Fruit fly (Drosophila melanogaster) whole organism, embryonic: ENCODE results near the gene Amacr.

Experiments
- Bteb2 ChIP-seq: fragments of 200-800 bp; sonication (Bioruptor generic); optimal IDR thresholded peaks from 2 replicates; lab custom pipeline; 2016; ENCODE audit warnings: missing biosample characterization, missing genetic modification characterization
- CG11504 ChIP-seq: fragments of 200-800 bp; sonication (Bioruptor generic); optimal IDR thresholded peaks from 3 replicates; lab custom pipeline; 2019; ENCODE audit warnings: missing biosample characterization, mild to moderate bottlenecking, missing genetic modification characterization, moderate library complexity
- CG12391 ChIP-seq: fragments of 200-800 bp; sonication (Bioruptor generic); optimal IDR thresholded peaks from 3 replicates; lab custom pipeline; 2018; ENCODE audit warnings: missing biosample characterization, mild to moderate bottlenecking, missing genetic modification characterization, moderate library complexity
- CG12769 ChIP-seq: fragments of 200-800 bp; sonication (Bioruptor generic); optimal IDR thresholded peaks from 2 replicates; lab custom pipeline; 2019; ENCODE audit warnings: missing biosample characterization, mild to moderate bottlenecking, missing genetic modification characterization, moderate library complexity
- CG13624 ChIP-seq: fragments of 200-800 bp; sonication (Bioruptor generic); optimal IDR thresholded peaks from 2 replicates; lab custom pipeline; 2016; ENCODE audit warnings: missing biosample characterization, missing genetic modification characterization
- CG14014 ChIP-seq: fragments of 200-800 bp; sonication (Bioruptor generic); IDR thresholded peaks from 2 replicates; pipeline ENCODE4 v1.3.6; 2022; ENCODE audit warnings: missing biosample characterization, missing genetic modification characterization
- CG15601 ChIP-seq: fragments of 200-800 bp; sonication (Bioruptor generic); optimal IDR thresholded peaks from 3 replicates; lab custom pipeline; 2019; ENCODE audit warnings: missing biosample characterization, mild to moderate bottlenecking, missing genetic modification characterization, moderate library complexity
- CG18011 ChIP-seq: fragments of 200-800 bp; sonication (Bioruptor generic); optimal IDR thresholded peaks from 2 replicates; lab custom pipeline; 2017; ENCODE audit warnings: missing biosample characterization, missing genetic modification characterization, mild to moderate bottlenecking, moderate library complexity, missing genotype
- CG1832 ChIP-seq: fragments of 200-800 bp; sonication (Bioruptor generic); optimal IDR thresholded peaks from 2 replicates; lab custom pipeline; 2017; ENCODE audit warnings: missing biosample characterization, mild to moderate bottlenecking, missing genetic modification characterization, inconsistent platforms
- CG30020 ChIP-seq: fragments of 200-800 bp; optimal IDR thresholded peaks from 2 replicates; lab custom pipeline; 2019; ENCODE audit warnings: missing biosample characterization, mild to moderate bottlenecking, missing genetic modification characterization, moderate library complexity
- CG3281 ChIP-seq: fragments of 200-800 bp; sonication (Bioruptor generic); optimal IDR thresholded peaks from 3 replicates; lab custom pipeline; 2017; ENCODE audit warnings: missing biosample characterization, mild to moderate bottlenecking, missing genetic modification characterization
- CG34376 ChIP-seq: fragments of 200-800 bp; sonication (Bioruptor generic); optimal IDR thresholded peaks from 2 replicates; lab custom pipeline; 2018; ENCODE audit warnings: missing biosample characterization, mild to moderate bottlenecking, missing genetic modification characterization
- CG4328 ChIP-seq: fragments of 200-800 bp; sonication (Bioruptor generic); optimal IDR thresholded peaks from 3 replicates; lab custom pipeline; 2017; ENCODE audit warnings: missing biosample characterization, missing genetic modification reagents, missing genetic modification characterization
- CG4820 ChIP-seq: fragments of 200-800 bp; sonication (Bioruptor generic); optimal IDR thresholded peaks from 3 replicates; lab custom pipeline; 2016; ENCODE audit warnings: missing biosample characterization, missing genetic modification characterization
- CG5953 ChIP-seq: fragments of 200-800 bp; sonication (Bioruptor generic); IDR thresholded peaks from 2 replicates; pipeline ENCODE4 v1.3.6; 2022; ENCODE audit warnings: missing biosample characterization, missing genetic modification characterization
- CG6175 ChIP-seq: fragments of 200-800 bp; sonication (Bioruptor generic); IDR thresholded peaks from 3 replicates; pipeline ENCODE4 v1.3.6; 2022; ENCODE audit warnings: missing biosample characterization, missing genetic modification characterization
- CG6765 ChIP-seq: fragments of 200-800 bp; sonication (Bioruptor generic); optimal IDR thresholded peaks from 3 replicates; lab custom pipeline; 2017; ENCODE audit warnings: missing biosample characterization, mild to moderate bottlenecking, missing genetic modification characterization
- CG7839 ChIP-seq: fragments of 200-800 bp; sonication (Bioruptor generic); optimal IDR thresholded peaks from 3 replicates; lab custom pipeline; 2018; ENCODE audit warnings: missing biosample characterization, mild to moderate bottlenecking, missing genetic modification characterization, moderate library complexity
- CG7987 ChIP-seq: fragments of 200-800 bp; sonication (Bioruptor generic); optimal IDR thresholded peaks from 2 replicates; lab custom pipeline; 2018; ENCODE audit warnings: missing biosample characterization, mild to moderate bottlenecking, missing genetic modification characterization, moderate library complexity
- CG9876 ChIP-seq: fragments of 200-800 bp; sonication (Bioruptor generic); optimal IDR thresholded peaks from 2 replicates; lab custom pipeline; 2016; ENCODE audit warnings: missing biosample characterization, missing genetic modification characterization
- CG9932 ChIP-seq: fragments of 200-800 bp; sonication (Bioruptor generic); IDR thresholded peaks from 2 replicates; pipeline ENCODE4 v1.3.6; 2022; ENCODE audit warnings: missing biosample characterization, missing genetic modification characterization
- CrebB ChIP-seq: fragments of 200-800 bp; sonication (Bioruptor generic); optimal IDR thresholded peaks from 3 replicates; lab custom pipeline; 2018; ENCODE audit warnings: missing biosample characterization, mild to moderate bottlenecking, missing genetic modification characterization
- Eip74EF ChIP-seq, 2 experiments: fragments of 200-800 bp in 1 of 2; fragments of >200 bp in 1 of 2; sonication (Bioruptor generic) in 1 of 2; optimal IDR thresholded peaks; 2 replicates each; lab custom pipeline; 2017 to 2019; ENCODE audit warnings: missing biosample characterization in 2 of 2, missing genetic modification characterization in 2 of 2, mild to moderate bottlenecking in 1 of 2, moderate library complexity in 1 of 2
- Myb ChIP-seq: fragments of 200-800 bp; sonication (Bioruptor generic); optimal IDR thresholded peaks from 2 replicates; lab custom pipeline; 2016; ENCODE audit warnings: missing biosample characterization, missing genetic modification characterization
- NC2β ChIP-seq: fragments of 200-800 bp; sonication (Bioruptor generic); optimal IDR thresholded peaks from 2 replicates; lab custom pipeline; 2016; ENCODE audit warnings: missing biosample characterization, missing genetic modification characterization
- Nf-YA ChIP-seq: fragments of 200-800 bp; sonication (Bioruptor generic); IDR thresholded peaks from 2 replicates; pipeline ENCODE4 v1.3.6; 2022; ENCODE audit warnings: missing biosample characterization, missing genetic modification characterization
- ap ChIP-seq: fragments of 200-800 bp; sonication (Bioruptor generic); IDR thresholded peaks from 2 replicates; pipeline ENCODE4 v1.3.6; 2022; ENCODE audit warnings: missing biosample characterization, missing genetic modification characterization
- az2 ChIP-seq: fragments of 200-800 bp; sonication (Bioruptor generic); optimal IDR thresholded peaks from 3 replicates; lab custom pipeline; 2016; ENCODE audit warnings: missing biosample characterization, missing genetic modification characterization
- chif ChIP-seq, 2 experiments: fragments of 200-800 bp; sonication (Bioruptor generic); optimal IDR thresholded peaks; 3 replicates each; lab custom pipeline; 2016; ENCODE audit warnings: missing biosample characterization in 2 of 2, missing genetic modification characterization in 2 of 2
- corto ChIP-seq: fragments of 200-800 bp; sonication (Bioruptor generic); optimal IDR thresholded peaks from 2 replicates; lab custom pipeline; 2016; ENCODE audit warnings: missing biosample characterization, mild to moderate bottlenecking, missing genetic modification characterization, moderate library complexity
- crp ChIP-seq, 2 experiments: fragments of 200-800 bp; sonication (Bioruptor generic); optimal IDR thresholded peaks; 2 replicates in 1 of 2; 3 replicates in 1 of 2; lab custom pipeline; 2017; ENCODE audit warnings: missing biosample characterization in 2 of 2, missing genetic modification characterization in 2 of 2, mild to moderate bottlenecking in 1 of 2, moderate library complexity in 1 of 2
- cwo ChIP-seq: fragments of 200-800 bp; sonication (Bioruptor generic); optimal IDR thresholded peaks from 3 replicates; lab custom pipeline; 2017; ENCODE audit warnings: missing biosample characterization, missing genetic modification characterization, mild to moderate bottlenecking, moderate library complexity, missing genetic modification reagents
- dm ChIP-seq: fragments of 200-800 bp; sonication (Bioruptor generic); optimal IDR thresholded peaks from 3 replicates; lab custom pipeline; 2016; ENCODE audit warnings: missing biosample characterization, missing genetic modification characterization
- dmrt99B ChIP-seq: fragments of 200-800 bp; sonication (Bioruptor generic); optimal IDR thresholded peaks from 2 replicates; lab custom pipeline; 2018; ENCODE audit warnings: missing biosample characterization, mild to moderate bottlenecking, missing genetic modification characterization, moderate library complexity
- gt ChIP-seq: fragments of 200-800 bp; sonication (Bioruptor generic); IDR thresholded peaks from 2 replicates; pipeline ENCODE4 v1.3.6; 2022; ENCODE audit warnings: missing biosample characterization, missing genetic modification characterization
- inv ChIP-seq: fragments of 200-800 bp; sonication (Bioruptor generic); IDR thresholded peaks from 2 replicates; pipeline ENCODE4 v1.3.6; 2022; ENCODE audit warnings: missing biosample characterization, missing genetic modification characterization; ENCODE audit not compliant: partially characterized antibody
- kni ChIP-seq: fragments of 200-800 bp; sonication (Bioruptor generic); optimal IDR thresholded peaks from 3 replicates; lab custom pipeline; 2017; ENCODE audit warnings: mild to moderate bottlenecking, missing biosample characterization, missing genetic modification reagents, missing genetic modification characterization
- maf-S ChIP-seq: fragments of 200-800 bp; sonication (Bioruptor generic); optimal IDR thresholded peaks from 2 replicates; lab custom pipeline; 2016; ENCODE audit warnings: missing biosample characterization, missing genetic modification characterization
- mirr ChIP-seq: fragments of 200-800 bp; sonication (Bioruptor generic); optimal IDR thresholded peaks from 3 replicates; lab custom pipeline; 2018; ENCODE audit warnings: missing biosample characterization, mild to moderate bottlenecking, missing genetic modification characterization
- nerfin-2 ChIP-seq: fragments of 200-800 bp; sonication (Bioruptor generic); IDR thresholded peaks from 2 replicates; pipeline ENCODE4 v1.3.6; 2022; ENCODE audit warnings: missing biosample characterization, missing genetic modification characterization; ENCODE audit not compliant: partially characterized antibody
- odd ChIP-seq: fragments of 200-800 bp; sonication (Bioruptor generic); optimal IDR thresholded peaks from 2 replicates; lab custom pipeline; 2017; ENCODE audit warnings: missing biosample characterization, mild to moderate bottlenecking, missing genetic modification characterization
- pita ChIP-seq: fragments of 200-800 bp; sonication (Bioruptor generic); optimal IDR thresholded peaks from 2 replicates; lab custom pipeline; 2017; ENCODE audit warnings: missing biosample characterization, mild to moderate bottlenecking, missing genetic modification characterization
- repo ChIP-seq: fragments of 200-800 bp; sonication (Bioruptor generic); optimal IDR thresholded peaks from 2 replicates; lab custom pipeline; 2016; ENCODE audit warnings: missing biosample characterization, missing genetic modification characterization
- run ChIP-seq: fragments of 200-800 bp; sonication (Bioruptor generic); optimal IDR thresholded peaks from 3 replicates; lab custom pipeline; 2018; ENCODE audit warnings: missing biosample characterization, mild to moderate bottlenecking, missing genetic modification characterization
- sens-2 ChIP-seq: fragments of 200-800 bp; sonication (Bioruptor generic); IDR thresholded peaks from 2 replicates; pipeline ENCODE4 v1.3.6; 2022; ENCODE audit warnings: missing biosample characterization, missing genetic modification characterization
- seq ChIP-seq: fragments of 200-800 bp; sonication (Bioruptor generic); IDR thresholded peaks from 2 replicates; pipeline ENCODE4 v1.3.6; 2022; ENCODE audit warnings: missing biosample characterization, missing genetic modification characterization
- sqz ChIP-seq: fragments of 200-800 bp; sonication (Bioruptor generic); optimal IDR thresholded peaks from 3 replicates; lab custom pipeline; 2018; ENCODE audit warnings: missing biosample characterization, mild to moderate bottlenecking, missing genetic modification characterization
- tna ChIP-seq: fragments of 200-800 bp; sonication (Bioruptor generic); IDR thresholded peaks from 2 replicates; pipeline ENCODE4 v1.3.6; 2022; ENCODE audit warnings: missing biosample characterization, missing genetic modification characterization; ENCODE audit not compliant: partially characterized antibody

Gene Amacr

dm6 chr2L:20714468-20715404 lies 37.4 kb downstream of the Amacr start, which contains the start of gene Hr38 (continued):
- TF ChIP-seq CG9876 (GFP tag; lab: Kevin White, UChicago) (no peak), crp (GFP tag; optimal IDR thresholded peaks at IDR 0.05; lab: Kevin White, UChicago) (no peak), CG13624 (peak; percentile 36), CG5953 (GFP tag; lab: Robert Waterston, UW) (no peak), cwo (peak; percentile 59), repo (GFP tag; lab: Kevin White, UChicago) (no peak), pita (GFP tag; lab: Kevin White, UChicago) (no peak), dmrt99B (tag; lab: Kevin White, UChicago) (peak; percentile 73), corto (GFP tag; lab: Kevin White, UChicago) (no peak), CG6175 (GFP tag; lab: Robert Waterston, UW) (no peak), Bteb2 (GFP tag; lab: Kevin White, UChicago) (no peak), inv (GFP tag; lab: Robert Waterston, UW) (no peak), Nf-YA (no peak), CG9932 (GFP tag; lab: Robert Waterston, UW) (no peak; the same call in 1 of the 2 replicates), tna (peak; percentile 37; the same call in 1 of the 2 replicates), run (tag; lab: Kevin White, UChicago) (no peak), CG15601 (tag; lab: Kevin White, UChicago) (no peak), CG14014 (peak; percentile 44), kni (GFP tag; lab: Kevin White, UChicago) (no peak), dm (no peak), CG6765 (GFP tag; lab: Kevin White, UChicago) (no peak), CG11504 (tag; lab: Kevin White, UChicago) (peak; percentile 68), CG18011 (GFP tag; lab: Kevin White, UChicago) (no peak), Eip74EF (GFP tag; optimal IDR thresholded peaks at IDR 0.05; lab: Kevin White, UChicago) (no peak), CG12769 (peak; percentile 73), CrebB (peak; percentile 12), CG34376 (GFP tag; lab: Kevin White, UChicago) (peak; percentile 52), chif (GFP tag; optimal IDR thresholded peaks at IDR 0.05; lab: Kevin White, UChicago) (no peak), ap (no peak), sqz (GFP tag; lab: Kevin White, UChicago) (no peak), CG7839 (tag; lab: Kevin White, UChicago) (peak; percentile 66), CG1832 (peak; percentile 47), NC2β (no peak), Myb (GFP tag; lab: Kevin White, UChicago) (peak; percentile 37), sens-2 (GFP tag; lab: Robert Waterston, UW) (no peak), CG4820 (GFP tag; lab: Kevin White, UChicago) (no peak), CG30020 (tag; lab: Kevin White, UChicago) (no peak), seq (GFP tag; lab: Robert Waterston, UW) (no peak), odd (GFP tag; lab: Kevin White, UChicago) (no peak), CG4328 (no peak), mirr (GFP tag; lab: Kevin White, UChicago) (peak; percentile 30), maf-S (GFP tag; lab: Kevin White, UChicago) (no peak), az2 (GFP tag; lab: Kevin White, UChicago) (peak; percentile 18), CG3281 (GFP tag; lab: Kevin White, UChicago) (peak; percentile 67), CG12391 (no peak), CG7987 (GFP tag; lab: Kevin White, UChicago) (no peak), gt (GFP tag; lab: Robert Waterston, UW) (no peak), nerfin-2 (GFP tag; lab: Robert Waterston, UW) (no peak)
